Worm (Caenorhabditis elegans) whole organism, L3 larva: ENCODE results near the gene nspg-12.
A peak's percentile ranks its signal among the peaks of the same experiment; 100 is the strongest.

Source experiments
- R02D3.7 ChIP-seq: fragments of 150-350 bp; optimal IDR thresholded peaks from 2 replicates; lab custom pipeline; 2014; ENCODE audit warnings: missing biosample characterization, missing genetic modification characterization
- ZK546.5 ChIP-seq: sonication (generic microtip); optimal IDR thresholded peaks from 2 replicates; lab custom pipeline; 2017; ENCODE audit warnings: missing biosample characterization, missing genetic modification characterization
- aly-2 ChIP-seq: fragments of 150-350 bp; optimal IDR thresholded peaks from 2 replicates; lab custom pipeline; 2014; ENCODE audit warnings: missing biosample characterization, missing genetic modification characterization
- ama-1 ChIP-seq: fragments of 150-350 bp; optimal IDR thresholded peaks from 2 replicates; lab custom pipeline; 2018
- ceh-28 ChIP-seq: fragments of 150-350 bp; optimal IDR thresholded peaks from 2 replicates; lab custom pipeline; 2014; ENCODE audit warnings: missing biosample characterization, missing genetic modification reagents, missing genetic modification characterization
- ceh-9 ChIP-seq: sonication (generic microtip); optimal IDR thresholded peaks from 2 replicates; lab custom pipeline; 2018; ENCODE audit warnings: missing biosample characterization, missing genetic modification characterization
- daf-12 ChIP-seq: fragments of 150-350 bp; optimal IDR thresholded peaks from 2 replicates; lab custom pipeline; 2014; ENCODE audit warnings: missing biosample characterization, missing genetic modification reagents, missing genetic modification characterization
- elt-2 ChIP-seq: sonication (generic microtip); optimal IDR thresholded peaks from 2 replicates; lab custom pipeline; 2016; ENCODE audit warnings: missing genetic modification reagents, mild to moderate bottlenecking, missing genetic modification characterization, missing compliant biosample characterization
- elt-3 ChIP-seq, 3 experiments: fragments of 150-350 bp in 1 of 3; sonication (generic microtip) in 2 of 3; optimal IDR thresholded peaks; 2 replicates in 2 of 3; 4 replicates in 1 of 3; lab custom pipeline; 2014 to 2017; ENCODE audit warnings: missing biosample characterization in 3 of 3, missing genetic modification characterization in 3 of 3
- eor-1 ChIP-seq, 2 experiments: fragments of 150-350 bp; optimal IDR thresholded peaks; 2 replicates each; lab custom pipeline; 2014 to 2018; ENCODE audit warnings: missing biosample characterization in 2 of 2, missing genetic modification characterization in 2 of 2
- fkh-10 ChIP-seq: sonication (generic microtip); optimal IDR thresholded peaks from 2 replicates; lab custom pipeline; 2017; ENCODE audit warnings: missing biosample characterization, missing genetic modification reagents, missing genetic modification characterization
- fkh-2 ChIP-seq: fragments of 150-350 bp; optimal IDR thresholded peaks from 2 replicates; lab custom pipeline; 2014; ENCODE audit warnings: missing biosample characterization, missing genetic modification reagents, missing genetic modification characterization
- hmg-11 ChIP-seq: sonication (generic microtip); optimal IDR thresholded peaks from 2 replicates; lab custom pipeline; 2016; ENCODE audit warnings: missing genetic modification characterization, missing compliant biosample characterization
- jun-1 ChIP-seq: fragments of 150-350 bp; optimal IDR thresholded peaks from 2 replicates; lab custom pipeline; 2014; ENCODE audit warnings: missing biosample characterization, missing genetic modification reagents, missing genetic modification characterization
- lin-15B ChIP-seq: fragments of 150-350 bp; optimal IDR thresholded peaks from 2 replicates; lab custom pipeline; 2014; ENCODE audit warnings: missing biosample characterization, missing genetic modification characterization
- lin-39 ChIP-seq: fragments of 150-350 bp; optimal IDR thresholded peaks from 2 replicates; lab custom pipeline; 2018; ENCODE audit warnings: missing biosample characterization, missing genetic modification reagents, missing genetic modification characterization
- mml-1 ChIP-seq: fragments of 150-350 bp; sonication (generic microtip); optimal IDR thresholded peaks from 3 replicates; lab custom pipeline; 2014; ENCODE audit warnings: missing biosample characterization, missing genetic modification characterization
- nfya-1 ChIP-seq: sonication (generic microtip); optimal IDR thresholded peaks from 2 replicates; lab custom pipeline; 2017; ENCODE audit warnings: missing genetic modification characterization, mild to moderate bottlenecking, missing compliant biosample characterization, antibody characterized with exemption, moderate library complexity; ENCODE audit not compliant: insufficient read depth
- nhr-11 ChIP-seq: fragments of 150-350 bp; optimal IDR thresholded peaks from 2 replicates; lab custom pipeline; 2014; ENCODE audit warnings: missing biosample characterization, missing genetic modification characterization
- nhr-12 ChIP-seq: fragments of 150-350 bp; optimal IDR thresholded peaks from 2 replicates; lab custom pipeline; 2014; ENCODE audit warnings: missing biosample characterization, missing genetic modification characterization
- nhr-23 ChIP-seq: fragments of 150-350 bp; optimal IDR thresholded peaks from 2 replicates; lab custom pipeline; 2014; ENCODE audit warnings: missing biosample characterization, missing genetic modification reagents, missing genetic modification characterization
- nhr-25 ChIP-seq: sonication (generic microtip); optimal IDR thresholded peaks from 2 replicates; lab custom pipeline; 2017; ENCODE audit warnings: missing biosample characterization, missing genetic modification characterization
- nhr-43 ChIP-seq: sonication (generic microtip); optimal IDR thresholded peaks from 2 replicates; lab custom pipeline; 2016; ENCODE audit warnings: mild to moderate bottlenecking, missing genetic modification characterization, missing compliant biosample characterization; ENCODE audit not compliant: poor library complexity, severe bottlenecking
- nhr-67 ChIP-seq: fragments of 150-350 bp; optimal IDR thresholded peaks from 2 replicates; lab custom pipeline; 2014; ENCODE audit warnings: missing biosample characterization, missing genetic modification characterization
- nhr-76 ChIP-seq: fragments of 150-350 bp; sonication (generic microtip); optimal IDR thresholded peaks from 5 replicates; lab custom pipeline; 2014; ENCODE audit warnings: missing biosample characterization, missing genetic modification characterization
- pha-4 ChIP-seq: fragments of 150-350 bp; optimal IDR thresholded peaks from 2 replicates; lab custom pipeline; 2014; ENCODE audit warnings: missing biosample characterization, missing genetic modification reagents, missing genetic modification characterization
- pqm-1 ChIP-seq: fragments of 150-350 bp; optimal IDR thresholded peaks from 2 replicates; lab custom pipeline; 2017; ENCODE audit warnings: missing biosample characterization, missing genetic modification characterization, inconsistent platforms
- sea-2 ChIP-seq: fragments of 150-350 bp; sonication (generic microtip); optimal IDR thresholded peaks from 4 replicates; lab custom pipeline; 2014; ENCODE audit warnings: missing biosample characterization, missing genetic modification reagents, missing genetic modification characterization
- skn-1 ChIP-seq: fragments of 150-350 bp; optimal IDR thresholded peaks from 2 replicates; lab custom pipeline; 2014; ENCODE audit warnings: missing biosample characterization, missing genetic modification characterization
- tbx-2 ChIP-seq: sonication (generic microtip); optimal IDR thresholded peaks from 2 replicates; lab custom pipeline; 2016; ENCODE audit warnings: mild to moderate bottlenecking, missing genetic modification characterization, missing compliant biosample characterization
- unc-39 ChIP-seq: sonication (generic microtip); optimal IDR thresholded peaks from 4 replicates; lab custom pipeline; 2017; ENCODE audit warnings: missing biosample characterization, missing genetic modification characterization
- unc-62 ChIP-seq: fragments of 150-350 bp; sonication (generic microtip); optimal IDR thresholded peaks from 4 replicates; lab custom pipeline; 2014; ENCODE audit warnings: missing biosample characterization, missing genetic modification reagents, missing genetic modification characterization
- zag-1 ChIP-seq: fragments of 150-350 bp; optimal IDR thresholded peaks from 2 replicates; lab custom pipeline; 2014; ENCODE audit warnings: missing biosample characterization, missing genetic modification characterization
- ztf-11 ChIP-seq: fragments of 150-350 bp; optimal IDR thresholded peaks from 2 replicates; lab custom pipeline; 2014; ENCODE audit warnings: missing biosample characterization, missing genetic modification characterization
- ztf-4 ChIP-seq: fragments of 150-350 bp; optimal IDR thresholded peaks from 2 replicates; lab custom pipeline; 2014; ENCODE audit warnings: missing biosample characterization, missing genetic modification characterization

nspg-12 gene

DNA sequence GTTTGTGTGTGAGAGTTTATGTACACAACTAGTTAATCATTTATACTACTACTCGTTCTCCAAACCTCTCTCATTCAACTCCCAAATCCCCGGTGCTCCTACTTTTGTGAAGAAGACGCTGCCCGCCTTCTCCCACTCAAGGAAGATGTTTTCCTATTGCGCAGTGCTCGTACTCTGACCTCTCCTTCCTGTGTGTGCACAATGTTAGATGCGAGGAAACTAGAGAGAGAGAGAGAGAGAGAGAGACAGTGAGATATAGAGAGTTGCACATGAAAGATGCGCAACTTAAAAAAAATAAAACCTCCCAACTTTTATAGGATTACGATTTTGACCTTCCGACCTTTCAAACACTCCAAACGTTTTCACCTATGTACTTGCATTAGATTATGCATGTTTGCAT, 46.6 kb upstream of the nspg-12 start:
- TF ChIP-seq daf-12 (no peak), fkh-10 (peak; percentile 13), aly-2 (tag; lab: Kevin White, UChicago) (no peak), tbx-2 (tag; lab: Kevin White, UChicago) (no peak), nfya-1 (tag; lab: Kevin White, UChicago) (peak; percentile 30), pha-4 (tag; lab: Kevin White, UChicago) (peak; percentile 52), unc-62 (GFP tag; lab: Kevin White, UChicago) (no peak), lin-39 (tag; lab: Kevin White, UChicago) (peak; percentile 72), ztf-4 (tag; lab: Kevin White, UChicago) (no peak)
- TF ChIP-seq, all 47 proteins: peak for 4

DNA sequence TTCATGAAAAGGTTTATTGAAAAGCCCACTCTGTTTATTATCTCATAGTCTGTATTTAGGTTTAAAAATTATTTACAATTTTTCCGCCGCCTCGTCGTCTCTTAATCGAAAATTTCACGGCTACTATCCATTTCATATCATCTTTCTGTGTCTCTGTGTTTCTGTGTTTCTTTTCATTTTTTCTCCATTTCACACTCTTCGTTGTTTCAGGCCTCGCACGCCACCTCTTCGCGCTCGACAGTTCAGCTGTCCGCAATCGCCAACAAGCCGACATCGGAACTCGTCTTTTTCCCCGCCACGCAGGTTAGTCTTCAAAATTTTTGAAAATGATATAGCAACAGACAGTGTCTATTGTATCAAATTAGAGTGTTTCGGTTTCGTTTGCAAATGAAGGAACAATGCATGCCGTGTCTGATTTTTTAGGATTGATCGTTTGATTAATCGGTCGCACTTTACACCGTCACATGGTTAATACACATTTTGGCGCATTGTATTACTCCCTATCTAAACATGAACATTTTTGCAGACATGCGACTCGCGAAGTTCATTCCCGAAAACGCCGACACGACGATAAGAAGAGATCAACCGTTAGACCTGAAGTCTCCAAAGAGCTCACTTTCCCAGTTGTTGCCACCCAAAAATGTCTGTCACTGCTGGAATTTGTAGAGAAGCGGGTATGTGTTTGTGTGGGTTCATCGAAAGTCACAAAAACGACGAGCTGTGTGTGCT, 46.0 kb upstream of the nspg-12 start:
- TF ChIP-seq elt-2 (tag; lab: Kevin White, UChicago), result peak; percentile 66
- no peak for TF ChIP-seq unc-39 (tag; lab: Kevin White, UChicago)
- TF ChIP-seq nhr-25 (tag; lab: Kevin White, UChicago), result no peak

DNA sequence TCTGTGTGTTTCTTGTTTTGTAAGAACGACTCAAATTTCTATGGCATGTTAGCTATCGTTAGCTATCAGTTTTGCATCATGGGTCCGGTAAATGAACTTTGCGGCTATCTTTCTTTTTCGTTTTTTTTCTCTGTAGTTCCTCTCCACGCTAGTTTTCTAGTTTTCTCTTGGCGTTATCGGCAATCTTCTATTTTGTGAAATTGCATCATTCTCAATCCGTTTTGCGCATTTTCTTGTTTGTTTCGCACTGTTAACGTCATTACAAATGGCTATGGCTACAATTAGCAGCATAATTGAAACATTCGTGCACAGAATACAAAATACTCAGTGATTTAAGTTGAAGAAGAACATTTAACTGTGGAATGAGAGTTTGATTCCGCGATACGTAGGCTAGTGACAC, 44.1 kb upstream of the nspg-12 start:
- TF ChIP-seq unc-62 (GFP tag; lab: Kevin White, UChicago), result no peak
- TF ChIP-seq elt-2 (tag; lab: Kevin White, UChicago), result no peak
- TF ChIP-seq nhr-76 (tag; lab: Kevin White, UChicago), result no peak
- TF ChIP-seq elt-3 (tag; optimal IDR thresholded peaks at IDR 0.05; lab: Kevin White, UChicago), result no peak
- TF ChIP-seq tbx-2 (tag; lab: Kevin White, UChicago), result no peak
- TF ChIP-seq fkh-2 (tag; lab: Kevin White, UChicago), result no peak
- TF ChIP-seq hmg-11 (tag; lab: Kevin White, UChicago), result no peak
- no peak for TF ChIP-seq eor-1 (tag; optimal IDR thresholded peaks at IDR 0.05; lab: Kevin White, UChicago)
- TF ChIP-seq skn-1 (tag; lab: Kevin White, UChicago), result no peak
- TF ChIP-seq nhr-23 (tag; lab: Kevin White, UChicago), result no peak
- TF ChIP-seq, all 47 proteins: peak for 0

DNA sequence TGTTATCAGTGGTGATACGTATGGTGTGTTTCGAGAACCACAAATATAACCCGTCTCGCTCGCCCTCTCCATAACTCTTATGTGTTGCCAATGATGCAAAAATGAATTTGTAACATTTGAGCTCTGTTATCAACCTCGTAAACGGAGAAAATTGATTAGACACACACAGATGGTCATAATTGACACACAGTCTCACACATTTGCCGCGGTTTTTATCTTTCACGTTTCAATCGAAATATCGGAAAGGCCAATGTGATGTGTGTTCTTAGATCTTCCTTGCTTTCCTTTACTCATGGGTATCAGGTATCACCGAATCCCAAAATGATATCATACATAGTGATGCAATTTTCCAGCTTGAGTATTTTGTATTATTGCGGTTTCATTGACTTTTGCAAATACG, 43.5 kb upstream of the nspg-12 start:
- TF ChIP-seq nhr-25 (tag; lab: Kevin White, UChicago) (no peak), pha-4 (tag; lab: Kevin White, UChicago) (peak; percentile 24), ama-1 (lab: Kevin White, UChicago) (no peak), ZK546.5 (tag; lab: Kevin White, UChicago) (no peak), eor-1 (tag; optimal IDR thresholded peaks at IDR 0.05; lab: Kevin White, UChicago) (no peak), nhr-12 (tag; lab: Kevin White, UChicago) (no peak), ceh-28 (peak; percentile 29), jun-1 (peak; percentile 47), mml-1 (tag; lab: Kevin White, UChicago) (no peak), nhr-67 (no peak), nhr-23 (tag; lab: Kevin White, UChicago) (no peak), skn-1 (tag; lab: Kevin White, UChicago) (peak; percentile 8), fkh-10 (no peak), elt-2 (tag; lab: Kevin White, UChicago) (peak; percentile 98), unc-39 (tag; lab: Kevin White, UChicago) (no peak), nhr-43 (tag; lab: Kevin White, UChicago) (peak; percentile 66), sea-2 (no peak), lin-15B (tag; lab: Kevin White, UChicago) (no peak), R02D3.7 (no peak), ceh-9 (tag; lab: Kevin White, UChicago) (no peak), nfya-1 (tag; lab: Kevin White, UChicago) (no peak), ztf-11 (tag; lab: Kevin White, UChicago) (no peak), zag-1 (tag; lab: Kevin White, UChicago) (no peak), nhr-11 (no peak), pqm-1 (tag; lab: Kevin White, UChicago) (peak; percentile 98)
